Worm (Caenorhabditis elegans): ENCODE results near the gene pes-23.

ce11 chrX:6946789-6947188 lies 45.6 kb downstream of the pes-23 start:
- TF ChIP-seq F13H6.1 (tag; optimal IDR thresholded peaks at IDR 0.05) (no peak), hlh-15 (tag; optimal IDR thresholded peaks at IDR 0.05) (no peak), elt-2 (tag; optimal IDR thresholded peaks at IDR 0.05) (no peak)

All from whole organism, late embryonic.